Fruit fly (Drosophila melanogaster) whole organism, embryonic: ENCODE data around the gene CG5810.

Experiments used
- Abd-B ChIP-seq: fragments of 200-800 bp; sonication (Bioruptor generic); optimal IDR thresholded peaks from 2 replicates; lab custom pipeline; 2018; ENCODE audit warnings: missing biosample characterization, mild to moderate bottlenecking, missing genetic modification characterization, moderate library complexity
- B-H1 ChIP-seq: fragments of 200-800 bp; sonication (Bioruptor generic); IDR thresholded peaks from 3 replicates; pipeline ENCODE4 v1.3.6; 2022; ENCODE audit warnings: missing biosample characterization, missing genetic modification characterization
- BtbVII ChIP-seq: fragments of 200-800 bp; sonication (Bioruptor generic); optimal IDR thresholded peaks from 3 replicates; lab custom pipeline; 2017; ENCODE audit warnings: missing biosample characterization, mild to moderate bottlenecking, missing genetic modification characterization
- CG10274 ChIP-seq: fragments of 200-800 bp; sonication (Bioruptor generic); optimal IDR thresholded peaks from 3 replicates; lab custom pipeline; 2017; ENCODE audit warnings: missing biosample characterization, mild to moderate bottlenecking, missing genetic modification characterization
- CG10321 ChIP-seq: fragments of 200-800 bp; sonication (Bioruptor generic); IDR thresholded peaks from 2 replicates; pipeline ENCODE4 v1.3.6; 2022; ENCODE audit warnings: missing biosample characterization, missing genetic modification characterization
- CG11723 ChIP-seq: fragments of 200-800 bp; sonication (Bioruptor generic); optimal IDR thresholded peaks from 2 replicates; lab custom pipeline; 2017; ENCODE audit warnings: missing biosample characterization, mild to moderate bottlenecking, missing genetic modification characterization
- CG13624 ChIP-seq: fragments of 200-800 bp; sonication (Bioruptor generic); optimal IDR thresholded peaks from 2 replicates; lab custom pipeline; 2016; ENCODE audit warnings: missing biosample characterization, missing genetic modification characterization
- CG13775 ChIP-seq: fragments of 200-800 bp; sonication (Bioruptor generic); optimal IDR thresholded peaks from 3 replicates; lab custom pipeline; 2017; ENCODE audit warnings: missing biosample characterization, mild to moderate bottlenecking, missing genetic modification characterization
- CG14667 ChIP-seq: fragments of 200-800 bp; sonication (Bioruptor generic); IDR thresholded peaks from 2 replicates; pipeline ENCODE4 v1.3.6; 2022; ENCODE audit warnings: missing biosample characterization, missing genetic modification characterization
- CG15514 ChIP-seq: fragments of 200-800 bp; sonication (Bioruptor generic); optimal IDR thresholded peaks from 3 replicates; lab custom pipeline; 2017; ENCODE audit warnings: missing biosample characterization, missing genetic modification characterization, mild to moderate bottlenecking, moderate library complexity, missing genetic modification reagents
- CG15601 ChIP-seq: fragments of 200-800 bp; sonication (Bioruptor generic); optimal IDR thresholded peaks from 3 replicates; lab custom pipeline; 2019; ENCODE audit warnings: missing biosample characterization, mild to moderate bottlenecking, missing genetic modification characterization, moderate library complexity
- CG16815 ChIP-seq: fragments of 200-800 bp; sonication (Bioruptor generic); optimal IDR thresholded peaks from 3 replicates; lab custom pipeline; 2017; ENCODE audit warnings: missing biosample characterization, mild to moderate bottlenecking, missing genetic modification characterization
- CG17612 ChIP-seq: fragments of 200-800 bp; sonication (Bioruptor generic); IDR thresholded peaks from 2 replicates; pipeline ENCODE4 v1.3.6; 2022; ENCODE audit warnings: missing biosample characterization, missing genetic modification characterization
- CG31365 ChIP-seq: fragments of 200-800 bp; sonication (Bioruptor generic); optimal IDR thresholded peaks from 2 replicates; lab custom pipeline; 2018; ENCODE audit warnings: missing biosample characterization, mild to moderate bottlenecking, missing genetic modification characterization
- CG31441 ChIP-seq: fragments of 200-800 bp; sonication (Bioruptor generic); IDR thresholded peaks from 2 replicates; pipeline ENCODE4 v1.3.6; 2022; ENCODE audit warnings: missing biosample characterization, missing genetic modification characterization
- CG33557 ChIP-seq: fragments of 200-800 bp; sonication (Bioruptor generic); optimal IDR thresholded peaks from 2 replicates; lab custom pipeline; 2019; ENCODE audit warnings: missing biosample characterization, mild to moderate bottlenecking, missing genetic modification characterization, moderate library complexity
- CG4404 ChIP-seq: fragments of 200-800 bp; sonication (Bioruptor generic); IDR thresholded peaks from 2 replicates; pipeline ENCODE4 v1.3.6; 2022; ENCODE audit warnings: missing biosample characterization, missing genetic modification characterization
- CG6654 ChIP-seq: fragments of 200-800 bp; sonication (Bioruptor generic); optimal IDR thresholded peaks from 2 replicates; lab custom pipeline; 2017; ENCODE audit warnings: missing biosample characterization, mild to moderate bottlenecking, missing genetic modification characterization
- CG7357 ChIP-seq: fragments of 200-800 bp; sonication (Bioruptor generic); IDR thresholded peaks from 3 replicates; pipeline ENCODE4 v1.3.6; 2022; ENCODE audit warnings: missing biosample characterization, missing genetic modification characterization
- CG7372 ChIP-seq: fragments of 200-800 bp; sonication (Bioruptor generic); IDR thresholded peaks from 2 replicates; pipeline ENCODE4 v1.3.6; 2022; ENCODE audit warnings: missing biosample characterization, missing genetic modification characterization
- CG7786 ChIP-seq: fragments of 200-800 bp; sonication (Bioruptor generic); optimal IDR thresholded peaks from 2 replicates; lab custom pipeline; 2016; ENCODE audit warnings: missing biosample characterization, missing genetic modification characterization
- Dip2 ChIP-seq: fragments of 200-800 bp; sonication (Bioruptor generic); IDR thresholded peaks from 2 replicates; pipeline ENCODE4 v1.3.6; 2022; ENCODE audit warnings: missing biosample characterization, missing genetic modification characterization
- Eip74EF ChIP-seq, 2 experiments: fragments of 200-800 bp in 1 of 2; fragments of >200 bp in 1 of 2; sonication (Bioruptor generic) in 1 of 2; optimal IDR thresholded peaks; 2 replicates each; lab custom pipeline; 2017 to 2019; ENCODE audit warnings: missing biosample characterization in 2 of 2, missing genetic modification characterization in 2 of 2, mild to moderate bottlenecking in 1 of 2, moderate library complexity in 1 of 2
- H2.0 ChIP-seq: fragments of 200-800 bp; sonication (Bioruptor generic); IDR thresholded peaks from 2 replicates; pipeline ENCODE4 v1.3.6; 2022; ENCODE audit warnings: missing biosample characterization, missing genetic modification characterization
- Hmr ChIP-seq: fragments of 200-800 bp; sonication (Bioruptor generic); optimal IDR thresholded peaks from 3 replicates; lab custom pipeline; 2017; ENCODE audit warnings: mild to moderate bottlenecking, missing biosample characterization, missing genetic modification reagents, missing genetic modification characterization
- Hr51 ChIP-seq, 2 experiments: fragments of 200-800 bp; sonication (Bioruptor generic); optimal IDR thresholded peaks; 2 replicates in 1 of 2; 3 replicates in 1 of 2; lab custom pipeline; 2016 to 2018; ENCODE audit warnings: missing biosample characterization in 2 of 2, missing genetic modification characterization in 2 of 2, mild to moderate bottlenecking in 1 of 2, moderate library complexity in 1 of 2
- Mad ChIP-seq: fragments of 200-800 bp; sonication (Bioruptor generic); optimal IDR thresholded peaks from 2 replicates; lab custom pipeline; 2016; ENCODE audit warnings: missing biosample characterization, missing genetic modification characterization
- Med ChIP-seq: fragments of 200-800 bp; sonication (Bioruptor generic); peaks from one replicate; lab custom pipeline; 2016; ENCODE audit warnings: missing biosample characterization, missing genetic modification characterization, mild to moderate bottlenecking, inconsistent platforms, moderate library complexity
- Meics ChIP-seq: fragments of 200-800 bp; sonication (Bioruptor generic); optimal IDR thresholded peaks from 2 replicates; lab custom pipeline; 2017; ENCODE audit warnings: missing biosample characterization, mild to moderate bottlenecking, missing genetic modification characterization
- Spps ChIP-seq: fragments of 200-800 bp; sonication (Bioruptor generic); optimal IDR thresholded peaks from 2 replicates; lab custom pipeline; 2018; ENCODE audit warnings: missing biosample characterization, mild to moderate bottlenecking, missing genetic modification characterization
- Taf1 ChIP-seq: fragments of 200-800 bp; sonication (Bioruptor generic); IDR thresholded peaks from 2 replicates; pipeline ENCODE4 v1.3.6; 2022; ENCODE audit warnings: missing biosample characterization, missing genetic modification characterization
- Xrp1 ChIP-seq: fragments of 200-800 bp; sonication (Bioruptor generic); IDR thresholded peaks from 2 replicates; pipeline ENCODE4 v1.3.6; 2022; ENCODE audit warnings: missing biosample characterization, missing genetic modification characterization
- cad ChIP-seq: fragments of >200 bp; optimal IDR thresholded peaks from 2 replicates; lab custom pipeline; 2017; ENCODE audit warnings: missing biosample characterization, missing genetic modification characterization
- cg ChIP-seq: fragments of 200-800 bp; sonication (Bioruptor generic); optimal IDR thresholded peaks from 3 replicates; lab custom pipeline; 2019; ENCODE audit warnings: missing biosample characterization, mild to moderate bottlenecking, missing genetic modification characterization, moderate library complexity
- chn ChIP-seq: fragments of 200-800 bp; sonication (Bioruptor generic); optimal IDR thresholded peaks from 2 replicates; lab custom pipeline; 2016; ENCODE audit warnings: missing biosample characterization, missing genetic modification characterization
- crp ChIP-seq, 2 experiments: fragments of 200-800 bp; sonication (Bioruptor generic); optimal IDR thresholded peaks; 2 replicates in 1 of 2; 3 replicates in 1 of 2; lab custom pipeline; 2017; ENCODE audit warnings: missing biosample characterization in 2 of 2, missing genetic modification characterization in 2 of 2, mild to moderate bottlenecking in 1 of 2, moderate library complexity in 1 of 2
- dmrt99B ChIP-seq: fragments of 200-800 bp; sonication (Bioruptor generic); optimal IDR thresholded peaks from 2 replicates; lab custom pipeline; 2018; ENCODE audit warnings: missing biosample characterization, mild to moderate bottlenecking, missing genetic modification characterization, moderate library complexity
- eve ChIP-seq, 2 experiments: fragments of >200 bp; optimal IDR thresholded peaks; 2 replicates each; lab custom pipeline; 2017; ENCODE audit warnings: missing biosample characterization in 2 of 2, missing genetic modification characterization in 2 of 2
- kni ChIP-seq: fragments of 200-800 bp; sonication (Bioruptor generic); optimal IDR thresholded peaks from 3 replicates; lab custom pipeline; 2017; ENCODE audit warnings: mild to moderate bottlenecking, missing biosample characterization, missing genetic modification reagents, missing genetic modification characterization
- maf-S ChIP-seq: fragments of 200-800 bp; sonication (Bioruptor generic); optimal IDR thresholded peaks from 2 replicates; lab custom pipeline; 2016; ENCODE audit warnings: missing biosample characterization, missing genetic modification characterization
- mirr ChIP-seq: fragments of 200-800 bp; sonication (Bioruptor generic); optimal IDR thresholded peaks from 3 replicates; lab custom pipeline; 2018; ENCODE audit warnings: missing biosample characterization, mild to moderate bottlenecking, missing genetic modification characterization
- otp ChIP-seq: fragments of 200-800 bp; sonication (Bioruptor generic); IDR thresholded peaks from 3 replicates; pipeline ENCODE4, ENCODE4 v1.3.6; 2022; ENCODE audit warnings: missing biosample characterization, missing genetic modification characterization
- schlank ChIP-seq: fragments of 200-800 bp; sonication (Bioruptor generic); optimal IDR thresholded peaks from 2 replicates; lab custom pipeline; 2018; ENCODE audit warnings: missing biosample characterization, mild to moderate bottlenecking, missing genetic modification characterization
- scrt ChIP-seq: fragments of 200-800 bp; sonication (Bioruptor generic); optimal IDR thresholded peaks from 2 replicates; lab custom pipeline; 2018; ENCODE audit warnings: missing biosample characterization, mild to moderate bottlenecking, missing genetic modification characterization, moderate library complexity
- slou ChIP-seq: fragments of 200-800 bp; sonication (Bioruptor generic); optimal IDR thresholded peaks from 3 replicates; lab custom pipeline; 2016; ENCODE audit warnings: missing biosample characterization, missing genetic modification characterization
- tin ChIP-seq: fragments of 200-800 bp; sonication (Bioruptor generic); optimal IDR thresholded peaks from 3 replicates; lab custom pipeline; 2016; ENCODE audit warnings: missing biosample characterization, missing genetic modification characterization
- tio ChIP-seq: fragments of 200-800 bp; sonication (Bioruptor generic); optimal IDR thresholded peaks from 2 replicates; lab custom pipeline; 2017; ENCODE audit warnings: missing biosample characterization, missing genetic modification characterization, inconsistent platforms
- zen ChIP-seq: fragments of 200-800 bp; sonication (Bioruptor generic); optimal IDR thresholded peaks from 3 replicates; lab custom pipeline; 2018; ENCODE audit warnings: missing biosample characterization, mild to moderate bottlenecking, missing genetic modification characterization, moderate library complexity

CG5810 gene

DNA sequence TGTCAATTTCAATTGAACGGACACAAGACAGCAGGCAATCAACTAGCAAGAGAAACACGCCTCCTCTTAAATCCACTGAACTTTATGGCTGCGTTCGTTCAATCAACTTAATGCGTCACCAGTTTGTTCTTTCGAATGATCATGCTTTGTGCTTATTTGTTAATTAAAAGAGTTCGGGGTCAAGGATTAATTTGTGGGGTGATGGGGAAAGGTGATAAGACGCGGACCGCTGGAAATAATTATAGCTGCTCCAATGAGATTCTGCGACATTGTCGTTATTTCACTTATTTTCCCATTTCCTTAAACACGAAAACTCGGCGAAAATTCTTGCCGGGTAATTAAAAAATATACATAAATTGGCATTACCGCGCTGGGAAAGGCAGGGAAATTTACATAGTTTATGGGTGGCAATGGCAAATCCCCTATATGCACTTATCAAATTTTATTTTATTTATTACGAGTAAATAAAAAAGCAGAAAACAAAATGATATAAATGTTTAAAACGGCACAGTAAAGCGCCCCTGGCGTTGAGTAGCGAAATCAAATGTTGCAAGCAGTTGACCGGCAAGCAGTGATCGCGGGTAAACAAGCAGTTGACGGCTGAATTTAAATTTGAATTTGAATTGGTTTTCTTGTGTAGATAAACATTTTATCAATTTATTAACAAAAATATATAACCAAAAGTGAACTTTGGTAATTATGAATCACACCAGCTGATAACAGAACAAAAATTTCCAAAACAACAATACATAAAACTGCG, 21.0 kb downstream of the CG5810 start (continued):
- TF ChIP-seq Eip74EF (GFP tag; optimal IDR thresholded peaks at IDR 0.05; lab: Kevin White, UChicago) (peak in 1 of 2 experiments; percentile 93), Taf1 (GFP tag; lab: Robert Waterston, UW) (no peak), otp (GFP tag; lab: Robert Waterston, UW) (peak; percentile 55; the same call in 1 of the 3 replicates), CG15514 (peak; percentile 83), Xrp1 (GFP tag; lab: Robert Waterston, UW) (peak; percentile 73), BtbVII (GFP tag; lab: Kevin White, UChicago) (peak; percentile 64), mirr (peak; percentile 76), CG17612 (GFP tag; lab: Robert Waterston, UW) (0 out of 2 replicates have a peak, but pooled peaks have one; percentile 21), B-H1 (no peak), CG6654 (GFP tag; lab: Kevin White, UChicago) (peak; percentile 47), Meics (GFP tag; lab: Kevin White, UChicago) (peak; percentile 80), CG10274 (GFP tag; lab: Kevin White, UChicago) (peak; percentile 63), chn (GFP tag; lab: Kevin White, UChicago) (peak; percentile 89), H2.0 (GFP tag; lab: Robert Waterston, UW) (peak; percentile 57; the same call in 1 of the 2 replicates), CG15601 (tag; lab: Kevin White, UChicago) (peak; percentile 71), CG31365 (peak; percentile 99), CG7372 (GFP tag; lab: Robert Waterston, UW) (peak; percentile 66; the same call in 1 of the 2 replicates), Hr51 (GFP tag; optimal IDR thresholded peaks at IDR 0.05; lab: Kevin White, UChicago) (peak; percentile 63 to 73), Mad (peak; percentile 88), CG33557 (GFP tag; lab: Kevin White, UChicago) (peak; percentile 15), CG31441 (peak; percentile 62), Med (GFP tag; lab: Kevin White, UChicago) (peak; percentile 98), cg (GFP tag; lab: Kevin White, UChicago) (no peak), CG7786 (GFP tag; lab: Kevin White, UChicago) (peak; percentile 57), kni (peak; percentile 28), CG13775 (GFP tag; lab: Kevin White, UChicago) (peak; percentile 76), scrt (peak; percentile 62), schlank (tag; lab: Kevin White, UChicago) (no peak), Spps (no peak), crp (GFP tag; optimal IDR thresholded peaks at IDR 0.05; lab: Kevin White, UChicago) (peak in 1 of 2 experiments; percentile 34), dmrt99B (tag; lab: Kevin White, UChicago) (peak; percentile 62), Dip2 (no peak), CG11723 (GFP tag; lab: Kevin White, UChicago) (peak; percentile 60), CG4404 (GFP tag; lab: Robert Waterston, UW) (0 out of 2 replicates have a peak, but pooled peaks have one; percentile 30), CG16815 (peak; percentile 58), tio (peak; percentile 33), tin (GFP tag; lab: Kevin White, UChicago) (peak; percentile 78), CG7357 (GFP tag; lab: Robert Waterston, UW) (0 out of 3 replicates have a peak, but pooled peaks have one; percentile 50), CG13624 (GFP tag; lab: Kevin White, UChicago) (peak; percentile 77), maf-S (GFP tag; lab: Kevin White, UChicago) (peak; percentile 81), zen (peak; percentile 82), slou (GFP tag; lab: Kevin White, UChicago) (peak; percentile 8), Abd-B (peak; percentile 55), eve (GFP tag; optimal IDR thresholded peaks at IDR 0.05; lab: Kevin White, UChicago) (peak in 1 of 2 experiments; percentile 22), CG14667 (GFP tag; lab: Robert Waterston, UW) (peak; percentile 55; the same call in 1 of the 2 replicates), cad (GFP tag; lab: Kevin White, UChicago) (no peak), Hmr (GFP tag; lab: Kevin White, UChicago) (peak; percentile 84), CG10321 (peak; percentile 28; the same call in 1 of the 2 replicates)
